Worm (Caenorhabditis elegans): ENCODE data around the gene F20G2.5.
A peak's percentile ranks its signal among the peaks of the same experiment; 100 is the strongest.

The F20G2.5 gene

ce11 chrV:13818824-13819408 is 47.6 kb downstream of the F20G2.5 start, which contains the start of gene sel-10 (continued):
- TF ChIP-seq F44E2.7 (GFP tag; IDR thresholded peaks at IDR 0.05): no peak
- peak; percentile 70 for TF ChIP-seq dmd-6 (GFP tag; IDR thresholded peaks at IDR 0.05)
- TF ChIP-seq T20F7.1 (GFP tag; optimal IDR thresholded peaks at IDR 0.05): peak; percentile 67
- TF ChIP-seq hmg-1.1 (GFP tag; IDR thresholded peaks at IDR 0.05): 0 out of 2 replicates have a peak, but pooled peaks have one; percentile 59
- TF ChIP-seq zip-11 (GFP tag; IDR thresholded peaks at IDR 0.05): no peak
- no peak for TF ChIP-seq pqm-1 (tag; optimal IDR thresholded peaks at IDR 0.05)
- TF ChIP-seq jun-1 (tag; optimal IDR thresholded peaks at IDR 0.05): no peak

ce11 chrV:13822752-13823151 is 51.4 kb downstream of the F20G2.5 start, which contains the start of gene hpo-31:
hpo-31 (plus strand) TSS chrV:13823052.
- TF ChIP-seq lin-38 (GFP tag; IDR thresholded peaks at IDR 0.05): no peak
- TF ChIP-seq egl-43 (GFP tag; IDR thresholded peaks at IDR 0.05): no peak
- TF ChIP-seq unc-39 (tag; optimal IDR thresholded peaks at IDR 0.05): no peak
- TF ChIP-seq aha-1 (tag): peak; percentile 72
- no peak for TF ChIP-seq snpc-1.2 (GFP tag; IDR thresholded peaks at IDR 0.05)

Data from whole organism, L4 larva.